Worm (Caenorhabditis elegans) whole organism, midembryonic: ENCODE measurements around the gene gsr-1.

Source experiments
- T22C8.4 ChIP-seq: fragments of 200-800 bp; sonication (Bioruptor generic); IDR thresholded peaks from 2 replicates; pipeline ENCODE4 v1.3.6; 2022; ENCODE audit warnings: missing genetic modification characterization, missing compliant biosample characterization
- klf-2 ChIP-seq: fragments of 200-800 bp; sonication (Bioruptor generic); conservative IDR thresholded peaks from 2 replicates; pipeline ENCODE4 v1.3.6; 2022; ENCODE audit warnings: missing genetic modification reagents, missing genetic modification characterization, missing compliant biosample characterization
- med-1 ChIP-seq: sonication (generic microtip); optimal IDR thresholded peaks from 2 replicates; lab custom pipeline; 2017; ENCODE audit warnings: missing genetic modification characterization, mild to moderate bottlenecking, missing compliant biosample characterization, antibody characterized with exemption, missing genetic modification reagents; ENCODE audit not compliant: insufficient read depth
- ref-1 ChIP-seq: fragments of 200-800 bp; sonication (Bioruptor generic); conservative IDR thresholded peaks from 2 replicates; pipeline ENCODE4 v1.3.6; 2022; ENCODE audit warnings: missing genetic modification reagents, missing genetic modification characterization, missing compliant biosample characterization
- ztf-29 ChIP-seq: fragments of 200-800 bp; sonication (Bioruptor generic); IDR thresholded peaks from 2 replicates; pipeline ENCODE4 v1.3.6; 2022; ENCODE audit warnings: missing genetic modification reagents, missing genetic modification characterization, missing compliant biosample characterization

ce11 chrIII:3682869-3683403 is 32.2 kb downstream of the gsr-1 start:
- TF ChIP-seq klf-2 (no peak), ref-1 (GFP tag; lab: Robert Waterston, UW) (no peak), med-1 (GFP tag; lab: Kevin White, UChicago) (no peak), ztf-29 (no peak), T22C8.4 (GFP tag; lab: Robert Waterston, UW) (no peak)
